Worm (Caenorhabditis elegans) whole organism, L1 larva: ENCODE data around the gene egl-15.
A peak's percentile ranks its signal among the peaks of the same experiment; 100 is the strongest.

Experiments used
- C16A3.4 ChIP-seq: fragments of 150-350 bp; optimal IDR thresholded peaks from 2 replicates; lab custom pipeline; 2014; ENCODE audit warnings: missing biosample characterization, missing genetic modification characterization
- aha-1 ChIP-seq: fragments of 150-350 bp; optimal IDR thresholded peaks from 2 replicates; lab custom pipeline; 2014; ENCODE audit warnings: missing biosample characterization, missing genetic modification characterization
- ceh-63 ChIP-seq: fragments of 200-800 bp; sonication (Bioruptor generic); optimal IDR thresholded peaks from 2 replicates; lab custom pipeline; 2018; ENCODE audit warnings: mild to moderate bottlenecking, missing genetic modification characterization, missing compliant biosample characterization
- egl-27 ChIP-seq, 2 experiments: fragments of 150-350 bp in 1 of 2; sonication (generic microtip); optimal IDR thresholded peaks; 3 replicates each; lab custom pipeline; 2017 to 2018; ENCODE audit warnings: missing biosample characterization in 2 of 2, missing genetic modification characterization in 2 of 2, missing genetic modification reagents in 2 of 2
- lin-13 ChIP-seq: fragments of 150-350 bp; optimal IDR thresholded peaks from 2 replicates; lab custom pipeline; 2014; ENCODE audit warnings: missing biosample characterization, missing genetic modification reagents, missing genetic modification characterization
- lin-15B ChIP-seq: fragments of 150-350 bp; sonication (generic microtip); optimal IDR thresholded peaks from 3 replicates; lab custom pipeline; 2014; ENCODE audit warnings: missing biosample characterization, missing genetic modification characterization
- lsy-2 ChIP-seq, 2 experiments: fragments of 150-350 bp; optimal IDR thresholded peaks; 2 replicates each; lab custom pipeline; 2014; ENCODE audit warnings: missing biosample characterization in 2 of 2, missing genetic modification characterization in 2 of 2
- pag-3 ChIP-seq: sonication (generic microtip); optimal IDR thresholded peaks from 2 replicates; lab custom pipeline; 2017; ENCODE audit warnings: missing genetic modification characterization, mild to moderate bottlenecking, missing compliant biosample characterization, antibody characterized with exemption, borderline replicate concordance; ENCODE audit not compliant: insufficient read depth
- rnt-1 ChIP-seq: sonication (generic microtip); optimal IDR thresholded peaks from 2 replicates; lab custom pipeline; 2016; ENCODE audit warnings: mild to moderate bottlenecking, missing genetic modification characterization, moderate library complexity, missing compliant biosample characterization
- skn-1 ChIP-seq: fragments of 150-350 bp; optimal IDR thresholded peaks from 2 replicates; lab custom pipeline; 2014; ENCODE audit warnings: missing biosample characterization, missing genetic modification characterization
- sox-4 ChIP-seq: sonication (generic microtip); optimal IDR thresholded peaks from 2 replicates; lab custom pipeline; 2016; ENCODE audit warnings: missing genetic modification characterization, missing compliant biosample characterization
- unc-62 ChIP-seq: fragments of 150-350 bp; optimal IDR thresholded peaks from 2 replicates; lab custom pipeline; 2014; ENCODE audit warnings: missing biosample characterization, missing genetic modification reagents, missing genetic modification characterization
- vab-15 ChIP-seq: sonication (generic microtip); optimal IDR thresholded peaks from 2 replicates; lab custom pipeline; 2017; ENCODE audit warnings: missing genotype, mild to moderate bottlenecking, missing genetic modification characterization, missing compliant biosample characterization
- ztf-11 ChIP-seq, 2 experiments: sonication (generic microtip); optimal IDR thresholded peaks; 2 replicates each; lab custom pipeline; 2016 to 2017; ENCODE audit warnings: missing genetic modification characterization in 2 of 2, missing biosample characterization in 1 of 2, missing compliant biosample characterization in 1 of 2

- TF ChIP-seq skn-1 (tag; lab: Kevin White, UChicago) (no peak), sox-4 (tag; lab: Kevin White, UChicago) (no peak), rnt-1 (tag; lab: Kevin White, UChicago) (peak; percentile 18), lin-13 (GFP tag; lab: Kevin White, UChicago) (no peak), pag-3 (no peak), ztf-11 (tag; optimal IDR thresholded peaks at IDR 0.05; lab: Kevin White, UChicago) (no peak), ceh-63 (GFP tag; lab: Kevin White, UChicago) (no peak), C16A3.4 (tag; lab: Kevin White, UChicago) (no peak), lsy-2 (tag; optimal IDR thresholded peaks at IDR 0.05; lab: Kevin White, UChicago) (peak in 1 of 2 experiments; percentile 19), aha-1 (tag; lab: Kevin White, UChicago) (no peak), unc-62 (GFP tag; lab: Kevin White, UChicago) (no peak), egl-27 (tag; optimal IDR thresholded peaks at IDR 0.05; lab: Kevin White, UChicago) (no peak), lin-15B (tag; lab: Kevin White, UChicago) (no peak), vab-15 (no peak)
Measured at ce11 chrX:11034430-11035117, 18.4 kb downstream of the egl-15 start.
